Worm (Caenorhabditis elegans): ENCODE results near the gene C16D9.4.

DNA sequence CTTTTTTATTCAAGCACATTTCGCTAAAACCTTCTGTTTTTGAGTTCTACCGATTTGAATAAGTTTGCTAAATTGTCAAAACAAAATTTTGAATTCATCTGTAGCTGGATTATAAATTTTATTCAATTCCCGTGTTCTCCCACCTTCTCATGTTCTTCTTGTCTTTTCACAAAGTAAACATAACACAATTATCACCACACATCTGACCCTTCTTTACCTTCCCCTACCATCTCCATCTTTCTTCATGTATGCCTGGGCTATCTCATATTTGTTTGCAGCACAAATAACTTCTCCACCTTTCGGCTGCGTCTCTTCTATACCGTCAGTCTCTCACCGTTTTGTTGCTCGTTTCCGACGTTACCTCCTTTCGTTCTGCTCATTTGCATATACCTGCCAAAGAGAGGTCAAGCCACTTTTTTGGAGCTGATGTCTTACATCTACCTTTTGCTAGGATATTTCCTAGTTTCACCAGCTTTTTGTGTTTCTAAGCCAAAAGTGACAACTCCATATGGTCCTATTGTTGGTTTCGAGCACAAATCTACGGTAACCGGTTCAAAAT lies 39.5 kb downstream of the C16D9.4 start, which contains the start of gene cest-17:
- TF ChIP-seq egl-27 (tag; optimal IDR thresholded peaks at IDR 0.05): no peak
- TF ChIP-seq nhr-12 (tag; optimal IDR thresholded peaks at IDR 0.05): no peak

All from whole organism, L2 larva.